Fruit fly (Drosophila melanogaster) ovary, adult (tissue): ENCODE results near the gene Muc14A.

ENCODE experiments used
- CG17801 ChIP-seq: fragments of 200-800 bp; optimal IDR thresholded peaks from 2 replicates; lab custom pipeline; 2019; ENCODE audit warnings: missing biosample characterization, mild to moderate bottlenecking, missing genetic modification characterization, moderate library complexity; ENCODE audit not compliant: partially characterized antibody

Gene Muc14A

DNA sequence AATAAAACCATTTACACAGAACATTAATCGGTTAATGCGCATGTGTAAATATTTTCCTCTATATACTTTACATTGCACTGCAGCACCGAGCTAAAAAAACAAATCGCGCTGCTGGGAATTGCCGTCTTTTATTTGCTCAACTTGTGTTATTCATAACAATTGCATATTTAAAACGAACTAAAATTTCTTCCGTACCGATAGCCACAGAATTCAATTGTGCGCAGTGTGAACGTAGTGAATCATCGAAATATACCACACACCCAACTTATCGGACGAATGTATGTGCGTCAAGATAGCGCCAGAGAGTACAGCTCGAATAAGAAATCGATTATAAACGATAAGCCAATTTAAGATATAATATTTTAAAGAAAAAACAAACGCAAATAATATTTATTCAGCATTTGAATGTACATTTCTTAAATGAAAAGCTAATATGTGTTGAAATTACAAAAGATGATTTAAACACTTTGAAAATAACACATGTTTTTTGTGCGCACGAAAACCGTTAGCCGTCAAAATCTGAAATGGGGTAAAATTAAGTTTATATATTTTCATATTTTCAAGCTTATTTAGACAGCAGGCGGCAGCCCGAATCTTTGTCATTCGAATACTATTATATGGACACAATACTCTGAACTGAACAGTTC is 3.2 kb upstream of the Muc14A start, which contains the start of the genes vap and CG12698:
vap (minus strand) TSS at position 262 of the 647 bp plus-strand sequence.
CG12698 (plus strand) TSS at position 597 of the 647 bp plus-strand sequence.
- no peak for TF ChIP-seq CG17801 (GFP tag; lab: Kevin White, UChicago)

DNA sequence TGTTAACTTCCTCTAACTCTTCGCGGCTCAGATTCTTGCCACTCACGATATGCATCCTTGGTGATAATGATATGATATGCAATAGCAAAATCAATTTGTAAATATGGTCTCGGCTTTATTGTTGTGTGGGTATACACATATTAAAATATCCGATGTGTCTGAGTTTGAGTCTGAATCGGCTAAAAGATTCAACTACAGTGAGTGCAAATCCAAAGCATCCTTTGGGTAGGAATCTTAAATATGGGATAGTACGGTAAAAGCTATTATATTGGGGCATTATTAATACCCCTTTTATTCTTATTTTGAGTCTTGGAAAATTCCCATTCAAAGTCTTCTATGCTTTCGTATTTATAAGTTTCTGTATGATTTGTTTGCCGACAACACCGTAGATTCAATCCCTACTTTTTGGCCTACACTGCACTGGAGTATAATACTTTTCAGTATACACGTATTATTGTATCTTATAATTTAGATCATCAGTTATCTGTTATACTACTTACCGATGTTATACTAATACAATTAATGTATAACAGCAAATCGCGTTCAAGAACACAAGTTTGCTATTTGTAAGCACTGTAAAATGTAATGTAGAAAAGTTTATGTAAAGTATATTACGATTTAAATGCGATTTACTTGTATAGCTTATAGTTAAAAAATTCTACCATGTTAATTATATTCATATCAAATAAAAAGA is 54.0 kb downstream of the Muc14A start, which contains the start of gene CG12395:
CG12395 (minus strand) TSS at position 179 of the 694 bp plus-strand sequence.
- TF ChIP-seq CG17801 (GFP tag; lab: Kevin White, UChicago) = no peak

DNA sequence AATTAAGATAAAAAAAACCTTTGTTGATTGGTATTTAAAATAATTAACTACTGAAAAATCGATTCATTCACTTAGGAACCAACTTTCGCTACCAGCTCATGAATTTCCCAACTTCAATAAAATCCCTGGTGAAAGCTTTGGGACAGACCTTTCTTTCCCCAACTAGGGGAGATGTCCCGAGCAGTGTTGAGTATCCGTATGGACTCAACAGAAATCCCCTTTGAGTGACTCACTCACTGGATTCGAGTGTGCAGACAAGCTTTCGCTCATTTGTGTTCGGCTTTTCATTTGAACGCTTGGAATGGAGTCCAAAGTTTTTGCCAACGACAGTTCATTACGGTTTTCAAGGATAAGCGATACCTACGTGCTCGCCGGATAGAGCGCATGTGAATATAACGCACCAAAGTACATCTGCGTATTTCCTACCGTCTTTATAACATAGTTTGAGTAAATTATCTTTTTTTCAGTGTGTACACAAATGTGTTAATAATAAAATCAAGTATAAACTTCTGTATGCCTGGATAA is 54.6 kb downstream of the Muc14A start, which contains the start of gene dpr18:
dpr18 (plus strand) TSS at position 325 of the 525 bp plus-strand sequence.
- TF ChIP-seq CG17801 (GFP tag; lab: Kevin White, UChicago) = no peak

DNA sequence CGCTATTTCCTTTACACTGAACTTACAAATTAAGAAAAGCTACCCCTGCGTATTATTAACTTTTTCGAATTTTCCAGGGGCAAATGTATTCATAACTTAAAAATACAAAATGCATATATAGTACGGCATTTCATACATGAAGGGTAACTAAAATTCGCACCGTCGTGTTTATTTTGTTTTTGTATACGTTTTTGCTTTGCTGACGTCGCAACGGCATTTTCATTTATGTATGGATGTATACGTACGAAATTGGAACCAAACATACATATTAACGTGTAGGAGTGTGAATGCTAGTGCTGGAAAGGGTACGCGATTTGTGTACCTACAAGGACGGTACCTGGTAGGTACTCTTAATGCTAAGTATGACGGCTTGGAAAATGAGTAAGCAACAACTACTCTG is 63.3 kb downstream of the Muc14A start:
- TF ChIP-seq CG17801 (GFP tag; lab: Kevin White, UChicago) = peak; percentile 3

DNA sequence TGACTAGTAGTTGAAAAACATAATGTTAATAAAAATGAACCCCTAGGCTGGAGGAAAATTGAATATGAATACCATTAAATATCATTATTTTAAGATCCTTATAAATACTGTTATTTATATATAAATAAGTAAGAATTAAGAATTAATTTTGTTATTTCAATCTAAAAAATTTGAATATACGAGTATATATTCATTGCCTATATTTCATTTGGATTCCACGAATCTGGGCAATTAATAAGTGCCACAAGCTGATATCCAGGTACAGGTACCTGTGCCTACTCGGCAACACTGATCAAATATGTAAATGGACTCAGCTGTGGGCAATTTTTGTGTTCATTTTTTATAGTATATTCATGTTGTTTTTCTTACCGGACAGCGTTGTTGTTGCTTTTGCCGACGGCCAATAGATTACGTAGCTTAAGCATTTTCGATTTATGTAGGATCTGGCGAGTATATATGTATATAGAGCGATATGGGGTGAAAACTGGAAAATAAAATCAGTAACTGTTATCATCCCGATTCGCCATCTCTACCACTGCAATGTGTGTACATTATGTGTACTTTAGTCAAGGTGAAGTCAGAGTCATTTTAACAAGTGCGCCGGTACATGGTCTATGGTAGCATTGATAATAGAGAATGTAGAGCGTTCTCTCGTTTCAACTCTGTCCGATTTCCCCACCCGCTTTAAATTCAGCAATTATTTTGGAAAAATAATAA is 63.9 kb downstream of the Muc14A start:
- TF ChIP-seq CG17801 (GFP tag; lab: Kevin White, UChicago) = no peak

DNA sequence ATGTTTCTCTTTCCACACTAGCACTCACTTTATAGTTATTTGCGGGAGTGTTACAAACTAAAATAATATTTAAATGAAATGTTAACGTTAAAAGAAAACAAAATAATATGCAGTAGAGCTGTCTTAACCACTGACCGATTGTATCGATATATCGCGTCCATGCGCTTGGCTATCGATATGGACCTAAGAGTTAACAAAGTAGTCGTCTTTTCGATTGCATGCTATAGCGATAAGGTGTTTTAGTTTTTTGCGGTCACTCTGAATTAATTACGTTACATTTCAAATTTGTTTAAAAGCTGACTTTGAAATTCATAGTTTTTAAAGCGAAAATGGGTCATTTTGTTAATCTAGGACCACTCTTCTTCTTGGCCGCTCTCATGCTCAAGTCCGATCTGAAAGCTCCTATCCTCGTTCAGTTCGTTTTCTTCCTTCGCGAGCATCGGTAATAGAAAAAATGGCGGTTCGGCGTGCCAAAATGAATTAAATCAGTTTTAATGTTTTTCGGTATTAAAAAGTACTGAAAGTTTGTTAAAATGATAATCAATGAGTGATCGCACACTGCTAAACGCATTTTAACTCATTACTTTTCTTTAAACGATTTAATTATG is 64.6 kb downstream of the Muc14A start, which contains the start of gene Nipsnap:
Nipsnap (minus strand) TSS at position 194 of the 608 bp plus-strand sequence.
- TF ChIP-seq CG17801 (GFP tag; lab: Kevin White, UChicago) = no peak

DNA sequence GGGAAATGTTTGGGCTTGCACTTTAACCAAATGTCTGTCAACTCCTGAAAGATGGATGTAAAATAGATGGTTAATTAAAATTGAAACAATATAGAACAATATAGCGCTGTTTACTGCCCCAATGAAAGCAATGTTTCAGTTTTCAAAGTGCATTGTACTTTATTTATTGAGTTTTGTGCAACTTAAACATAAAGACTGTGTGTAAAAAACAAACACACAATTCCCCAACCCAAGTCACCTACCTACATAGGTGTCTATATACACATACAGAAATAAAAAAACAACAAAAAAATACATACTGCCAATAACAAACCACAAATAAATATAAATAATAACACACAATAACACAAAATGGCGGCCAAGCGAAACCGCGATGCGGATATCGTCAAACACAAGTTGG is 74.0 kb downstream of the Muc14A start, which contains the start of gene CG8958:
CG8958 (plus strand) TSS at position 301 of the 400 bp plus-strand sequence.
- TF ChIP-seq CG17801 (GFP tag; lab: Kevin White, UChicago) = no peak

DNA sequence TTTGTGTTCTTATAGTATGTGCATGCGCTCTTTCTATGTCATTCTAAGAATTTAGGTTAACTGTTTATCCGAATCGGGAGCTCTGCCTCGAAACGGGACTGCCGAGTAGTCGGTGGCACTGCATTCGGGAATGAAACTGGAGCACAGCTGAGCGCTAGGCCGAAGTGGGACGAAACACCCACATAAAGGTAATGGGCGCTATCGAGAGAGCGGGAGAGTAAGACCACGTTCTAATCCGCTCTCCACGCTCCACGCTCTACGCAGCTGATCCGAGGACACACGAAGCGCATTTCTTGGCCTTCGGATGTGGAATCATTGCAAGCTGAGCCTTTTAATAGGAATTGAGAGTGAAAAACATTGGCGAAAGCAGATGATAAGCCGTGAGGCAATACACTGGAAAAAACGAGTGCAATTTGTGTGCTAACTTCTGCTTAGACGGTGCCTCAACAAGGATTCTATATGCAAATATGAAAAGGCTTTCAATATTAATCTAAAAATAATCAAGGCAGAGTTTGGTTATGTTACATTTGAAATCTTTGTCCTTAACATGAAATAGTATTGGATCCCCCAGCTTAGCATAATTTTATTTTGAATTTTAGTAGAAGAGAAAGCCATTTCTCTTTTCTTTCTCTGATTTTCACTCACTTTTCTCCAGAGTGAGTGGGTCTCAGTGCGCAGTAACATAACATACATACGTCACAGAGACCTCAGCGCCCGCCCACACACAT is 77.1 kb downstream of the Muc14A start:
- TF ChIP-seq CG17801 (GFP tag; lab: Kevin White, UChicago) = no peak

DNA sequence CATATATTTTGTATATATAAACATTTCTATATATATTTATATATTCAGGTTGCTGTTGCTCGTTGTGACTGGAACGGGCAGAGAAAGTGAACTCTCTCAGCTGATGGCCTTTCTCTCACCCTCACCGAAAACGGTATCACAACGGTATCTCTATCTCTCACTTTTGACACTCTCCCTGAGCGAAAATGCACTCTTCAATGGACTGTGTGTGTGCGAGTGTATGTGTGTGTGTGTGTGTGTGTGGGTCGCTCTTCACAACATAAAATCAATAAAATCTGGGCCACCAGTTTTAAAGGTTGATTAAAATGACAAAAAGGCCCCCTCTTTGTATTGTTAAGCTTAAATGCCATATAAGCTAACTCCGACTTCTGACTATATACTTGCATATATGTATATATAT is 78.6 kb downstream of the Muc14A start:
- no peak for TF ChIP-seq CG17801 (GFP tag; lab: Kevin White, UChicago)

DNA sequence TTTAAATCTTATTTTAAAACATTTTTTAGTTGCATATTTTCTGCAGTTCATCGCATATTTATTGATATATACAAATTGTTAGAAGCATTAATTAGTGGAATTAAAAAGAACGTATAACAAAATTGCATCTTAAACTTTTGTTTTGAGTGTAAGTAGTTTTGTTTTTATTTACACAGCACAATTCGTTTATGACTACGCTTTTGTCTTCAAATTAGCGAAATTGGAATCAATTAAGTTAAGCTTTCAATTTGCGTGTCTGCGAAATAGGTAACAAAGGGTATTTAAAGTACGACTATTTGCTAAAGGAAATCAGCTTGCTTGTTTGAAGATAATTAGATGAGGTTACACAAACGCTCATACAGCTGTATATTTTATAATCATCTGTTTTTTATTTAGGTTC is 79.4 kb downstream of the Muc14A start:
- TF ChIP-seq CG17801 (GFP tag; lab: Kevin White, UChicago) = no peak

DNA sequence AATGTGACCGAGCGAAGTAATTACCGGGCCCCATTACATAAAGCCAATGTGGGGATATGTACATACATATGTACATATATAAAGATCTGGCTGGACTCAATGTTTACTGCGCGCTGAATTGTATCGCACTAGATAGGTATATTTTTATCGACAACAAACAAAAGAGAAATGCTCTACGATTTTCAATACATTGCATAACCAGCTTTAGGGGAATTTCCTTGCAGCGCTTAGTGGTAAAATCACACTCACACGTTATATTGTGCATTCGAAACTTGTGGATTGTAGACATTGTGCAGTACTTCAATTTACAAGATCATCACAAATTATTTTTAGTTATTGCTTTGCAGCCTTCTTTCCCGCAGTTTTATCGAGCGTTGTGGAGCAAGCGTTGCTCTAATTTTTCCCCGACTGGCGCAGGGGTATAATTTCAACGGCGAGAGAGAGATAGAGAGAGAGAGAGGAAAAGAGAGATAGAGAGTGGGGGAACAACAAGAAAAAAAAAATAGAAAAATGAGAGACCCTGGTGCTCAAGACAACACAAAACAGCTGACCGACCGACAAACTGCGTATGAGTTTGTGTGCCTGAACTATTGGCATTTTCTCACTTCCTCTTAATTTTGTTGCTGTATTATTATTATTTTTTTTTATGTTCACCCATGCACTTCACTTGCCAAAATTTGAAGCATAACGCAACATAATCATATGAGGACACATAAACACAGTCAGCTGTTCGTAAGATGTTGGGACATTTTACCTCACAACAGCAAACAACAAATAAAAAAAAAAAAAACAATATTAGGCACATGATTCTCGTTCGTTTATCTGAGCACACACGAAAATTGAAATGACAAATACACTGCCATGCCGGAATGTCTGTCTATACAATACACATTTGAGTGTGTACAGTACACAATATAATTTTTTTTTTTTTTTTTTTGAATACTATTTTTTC is 80.4 kb downstream of the Muc14A start:
- TF ChIP-seq CG17801 (GFP tag; lab: Kevin White, UChicago) = no peak
